Worm (Caenorhabditis elegans) whole organism, mixed stage, embryonic: Measurements from ENCODE around the gene F53G2.3.

Experiments
- blmp-1 ChIP-seq: fragments of 150-350 bp; optimal IDR thresholded peaks from 2 replicates; lab custom pipeline; 2014; ENCODE audit warnings: missing biosample characterization, missing genetic modification characterization
- nhr-12 ChIP-seq: fragments of 150-350 bp; optimal IDR thresholded peaks from 2 replicates; lab custom pipeline; 2014; ENCODE audit warnings: missing biosample characterization, missing genetic modification characterization
- snpc-4 ChIP-seq: fragments of 150-350 bp; optimal IDR thresholded peaks from 2 replicates; lab custom pipeline; 2014; ENCODE audit warnings: missing biosample characterization, missing genetic modification characterization
- unc-62 ChIP-seq: fragments of 150-350 bp; optimal IDR thresholded peaks from 2 replicates; lab custom pipeline; 2014; ENCODE audit warnings: missing biosample characterization, missing genetic modification reagents, missing genetic modification characterization
- ztf-11 ChIP-seq: fragments of 150-350 bp; optimal IDR thresholded peaks from 2 replicates; lab custom pipeline; 2014; ENCODE audit warnings: missing biosample characterization, missing genetic modification characterization

DNA sequence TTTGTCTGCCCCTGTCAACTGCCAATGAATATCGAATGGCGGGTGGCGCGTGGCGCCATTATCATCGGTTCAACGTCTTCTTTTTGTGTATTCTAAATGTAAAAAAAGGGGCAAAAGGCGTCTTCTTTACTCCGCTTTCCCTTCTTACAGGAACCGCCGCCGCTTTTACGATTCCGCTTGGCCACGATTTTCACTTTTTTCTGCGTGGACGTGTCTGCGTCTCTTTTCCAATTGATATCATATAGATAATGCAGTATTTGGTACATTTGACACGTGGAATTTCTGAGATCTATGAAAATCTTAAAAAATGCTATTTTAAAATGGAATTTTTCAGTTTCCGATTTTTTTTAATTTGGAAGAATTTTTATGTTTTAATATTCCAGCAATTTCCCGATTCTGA lies 44.6 kb upstream of the F53G2.3 start:
- TF ChIP-seq blmp-1 (tag; lab: Kevin White, UChicago) = peak; percentile 76
- no peak for TF ChIP-seq nhr-12 (tag; lab: Kevin White, UChicago)
- TF ChIP-seq ztf-11 (tag; lab: Kevin White, UChicago) = no peak
- no peak for TF ChIP-seq unc-62 (GFP tag; lab: Kevin White, UChicago)
- no peak for TF ChIP-seq snpc-4
